Worm (Caenorhabditis elegans): ENCODE data around the gene C10A4.10.

Gene C10A4.10

ce11 chrX:7446485-7446884 is 47.8 kb downstream of the C10A4.10 start:
- TF ChIP-seq unc-62 (GFP tag; optimal IDR thresholded peaks at IDR 0.05) (no peak), sma-9 (GFP tag; optimal IDR thresholded peaks at IDR 0.05) (peak; percentile 21), sma-9 (tag; optimal IDR thresholded peaks at IDR 0.05) (no peak)

ce11 chrX:7447340-7447739 is 48.7 kb downstream of the C10A4.10 start:
- TF ChIP-seq F13H6.1 (tag; optimal IDR thresholded peaks at IDR 0.05) (no peak), lsy-2 (tag; optimal IDR thresholded peaks at IDR 0.05) (no peak), sma-9 (GFP tag; optimal IDR thresholded peaks at IDR 0.05) (no peak), sma-9 (tag; optimal IDR thresholded peaks at IDR 0.05) (no peak), unc-39 (tag; optimal IDR thresholded peaks at IDR 0.05) (no peak), ztf-1 (GFP tag; conservative IDR thresholded peaks at IDR 0.05) (no peak), nhr-21 (tag; optimal IDR thresholded peaks at IDR 0.05) (no peak), egl-27 (tag; optimal IDR thresholded peaks at IDR 0.05) (no peak), zag-1 (tag; optimal IDR thresholded peaks at IDR 0.05) (no peak), R02D3.7 (tag; optimal IDR thresholded peaks at IDR 0.05) (no peak), ztf-4 (tag; optimal IDR thresholded peaks at IDR 0.05) (no peak), ztf-11 (tag; optimal IDR thresholded peaks at IDR 0.05) (no peak)

Data from whole organism, L2 larva.